Fruit fly (Drosophila melanogaster): ENCODE results near the gene Rrp6.
A peak's percentile ranks its signal among the peaks of the same experiment; 100 is the strongest.

Rrp6 gene

DNA sequence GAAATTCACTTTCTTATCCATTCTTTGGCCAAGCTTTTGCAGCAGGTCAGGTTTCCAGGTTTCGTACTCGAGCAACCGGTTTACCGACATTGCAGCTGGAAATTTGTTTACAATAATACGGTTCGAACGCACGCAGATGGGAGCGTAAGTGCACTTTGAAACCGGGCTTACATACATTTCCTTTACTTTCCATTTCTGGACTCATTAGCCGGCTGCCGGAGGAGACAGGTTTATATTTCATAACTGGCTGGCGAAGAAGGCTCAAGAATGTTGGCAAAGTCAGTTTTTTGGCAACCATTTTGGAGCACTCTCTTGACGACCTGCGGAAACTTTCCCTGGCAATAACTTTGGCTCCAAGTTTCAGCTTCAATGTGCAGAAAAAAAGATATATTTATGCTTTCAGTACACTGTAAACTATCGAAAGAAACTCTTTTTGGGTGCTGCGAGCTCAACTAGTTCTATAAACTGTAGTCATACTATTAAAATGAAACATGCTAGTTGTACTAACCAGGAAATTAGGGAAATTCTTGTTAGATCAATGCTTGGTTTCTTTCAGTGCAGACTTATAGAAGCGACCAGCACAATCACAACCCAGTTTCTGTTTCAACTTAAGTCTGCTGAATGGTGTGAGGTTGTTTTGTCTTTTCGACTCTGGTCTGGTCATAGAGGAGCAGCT, 39.0 kb downstream of the Rrp6 start (continued):
- no peak for TF ChIP-seq trh (GFP tag; optimal IDR thresholded peaks at IDR 0.05)
- no peak for TF ChIP-seq Sry-β (GFP tag; optimal IDR thresholded peaks at IDR 0.05)
- TF ChIP-seq ase (GFP tag; IDR thresholded peaks at IDR 0.05): 0 out of 3 replicates have a peak, but pooled peaks have one; percentile 9
- peak; percentile 8 for TF ChIP-seq CG11504 (tag; optimal IDR thresholded peaks at IDR 0.05)
- peak; percentile 22 for TF ChIP-seq gem (tag; optimal IDR thresholded peaks at IDR 0.05)
- no peak for TF ChIP-seq crol (GFP tag; IDR thresholded peaks at IDR 0.05)
- no peak for TF ChIP-seq CG33557 (GFP tag; optimal IDR thresholded peaks at IDR 0.05)
- TF ChIP-seq lbe (GFP tag; optimal IDR thresholded peaks at IDR 0.05): no peak
- TF ChIP-seq CG4820 (GFP tag; optimal IDR thresholded peaks at IDR 0.05): no peak
- TF ChIP-seq Oaz (GFP tag; IDR thresholded peaks at IDR 0.05): no peak
- TF ChIP-seq pros (GFP tag; optimal IDR thresholded peaks at IDR 0.05): no peak
- no peak for TF ChIP-seq corto (GFP tag; optimal IDR thresholded peaks at IDR 0.05)
- TF ChIP-seq pb (GFP tag; optimal IDR thresholded peaks at IDR 0.05): no peak
- no peak for TF ChIP-seq CG31365 (tag; optimal IDR thresholded peaks at IDR 0.05)
- peak; percentile 78 for TF ChIP-seq Drgx (GFP tag; IDR thresholded peaks at IDR 0.05)
- TF ChIP-seq lov (optimal IDR thresholded peaks at IDR 0.05): no peak
- no peak for TF ChIP-seq lov (GFP tag; IDR thresholded peaks at IDR 0.05)
- no peak for TF ChIP-seq Kr (GFP tag; optimal IDR thresholded peaks at IDR 0.05)
- no peak for TF ChIP-seq chn (GFP tag; optimal IDR thresholded peaks at IDR 0.05)
- peak; percentile 63 for TF ChIP-seq Med (GFP tag)
- no peak for TF ChIP-seq klu (GFP tag; IDR thresholded peaks at IDR 0.05)
- TF ChIP-seq CG6175 (GFP tag; IDR thresholded peaks at IDR 0.05): no peak
- no peak for TF ChIP-seq Doc2 (GFP tag; IDR thresholded peaks at IDR 0.05)
- TF ChIP-seq CG11093 (GFP tag; IDR thresholded peaks at IDR 0.05): no peak
- peak; percentile 50 for TF ChIP-seq Sox102F (GFP tag; optimal IDR thresholded peaks at IDR 0.05)
- TF ChIP-seq chinmo (GFP tag; IDR thresholded peaks at IDR 0.05; ENCODE audit: partially characterized antibody): no peak
- no peak for TF ChIP-seq CG11085 (GFP tag; IDR thresholded peaks at IDR 0.05)
- no peak for TF ChIP-seq Rx (GFP tag; IDR thresholded peaks at IDR 0.05)
- TF ChIP-seq lmd (GFP tag; IDR thresholded peaks at IDR 0.05): peak; percentile 14; the same call in 1 of the 2 replicates
- no peak for TF ChIP-seq CG1529 (GFP tag; optimal IDR thresholded peaks at IDR 0.05)
- TF ChIP-seq bsh (GFP tag; optimal IDR thresholded peaks at IDR 0.05): peak in 1 of 2 experiments; percentile 49
- TF ChIP-seq sqz (GFP tag; optimal IDR thresholded peaks at IDR 0.05): no peak
- TF ChIP-seq cad (GFP tag; optimal IDR thresholded peaks at IDR 0.05): no peak
- no peak for TF ChIP-seq Mes4 (GFP tag; optimal IDR thresholded peaks at IDR 0.05)
- no peak for TF ChIP-seq pum (GFP tag; optimal IDR thresholded peaks at IDR 0.05)
- peak; percentile 74 for TF ChIP-seq Ets65A (GFP tag)
- TF ChIP-seq slou (GFP tag; optimal IDR thresholded peaks at IDR 0.05): no peak
- peak; percentile 82 for TF ChIP-seq sens (GFP tag)
- TF ChIP-seq HLH54F (GFP tag; optimal IDR thresholded peaks at IDR 0.05): no peak
- TF ChIP-seq CG17802 (tag; optimal IDR thresholded peaks at IDR 0.05): no peak
- peak; percentile 9; the same call in 1 of the 3 replicates for TF ChIP-seq ci (GFP tag; IDR thresholded peaks at IDR 0.05)
- no peak for TF ChIP-seq NFAT (GFP tag; IDR thresholded peaks at IDR 0.05)
- no peak for TF ChIP-seq dpn (GFP tag; optimal IDR thresholded peaks at IDR 0.05)
- TF ChIP-seq CG12942 (GFP tag; optimal IDR thresholded peaks at IDR 0.05): no peak
- TF ChIP-seq CG13624 (GFP tag; optimal IDR thresholded peaks at IDR 0.05): no peak
- TF ChIP-seq CG9215 (GFP tag; IDR thresholded peaks at IDR 0.05): no peak
- TF ChIP-seq tio (GFP tag; optimal IDR thresholded peaks at IDR 0.05): peak; percentile 8
- TF ChIP-seq CG30020 (tag; optimal IDR thresholded peaks at IDR 0.05): no peak
- no peak for TF ChIP-seq CG13296 (GFP tag; optimal IDR thresholded peaks at IDR 0.05)
- TF ChIP-seq croc (GFP tag; conservative IDR thresholded peaks at IDR 0.05): no peak
- TF ChIP-seq CG32772 (GFP tag; IDR thresholded peaks at IDR 0.05): 0 out of 2 replicates have a peak, but pooled peaks have one; percentile 30
- TF ChIP-seq CG10543 (GFP tag; optimal IDR thresholded peaks at IDR 0.05): no peak
